Fruit fly (Drosophila melanogaster) whole organism, embryonic: Measurements from ENCODE around the gene CG31752.

Experiments
- CG12659 ChIP-seq: fragments of 200-800 bp; sonication (Bioruptor generic); optimal IDR thresholded peaks from 3 replicates; lab custom pipeline; 2017; ENCODE audit warnings: mild to moderate bottlenecking, missing biosample characterization, missing genetic modification reagents, missing genetic modification characterization
- CG16815 ChIP-seq: fragments of 200-800 bp; sonication (Bioruptor generic); optimal IDR thresholded peaks from 3 replicates; lab custom pipeline; 2017; ENCODE audit warnings: missing biosample characterization, mild to moderate bottlenecking, missing genetic modification characterization
- CG2202 ChIP-seq: fragments of 200-800 bp; sonication (Bioruptor generic); optimal IDR thresholded peaks from 2 replicates; lab custom pipeline; 2018; ENCODE audit warnings: missing biosample characterization, mild to moderate bottlenecking, missing genetic modification characterization
- CG31441 ChIP-seq: fragments of 200-800 bp; sonication (Bioruptor generic); IDR thresholded peaks from 2 replicates; pipeline ENCODE4 v1.3.6; 2022; ENCODE audit warnings: missing biosample characterization, missing genetic modification characterization
- CG4854 ChIP-seq: fragments of 200-800 bp; sonication (Bioruptor generic); optimal IDR thresholded peaks from 2 replicates; lab custom pipeline; 2016; ENCODE audit warnings: missing biosample characterization, missing genetic modification characterization, inconsistent platforms
- Sox102F ChIP-seq: fragments of 200-800 bp; sonication (Bioruptor generic); optimal IDR thresholded peaks from 2 replicates; lab custom pipeline; 2018; ENCODE audit warnings: missing biosample characterization, mild to moderate bottlenecking, missing genetic modification characterization, moderate library complexity
- esg ChIP-seq: fragments of 200-800 bp; sonication (Bioruptor generic); conservative IDR thresholded peaks from 2 replicates; pipeline ENCODE4 v1.3.6; 2022; ENCODE audit warnings: missing biosample characterization, missing genetic modification characterization
- sens ChIP-seq: fragments of 200-800 bp; sonication (Bioruptor generic); peaks from one replicate; lab custom pipeline; 2016; ENCODE audit warnings: missing biosample characterization, missing genetic modification characterization
- tx ChIP-seq: fragments of 200-800 bp; sonication (Bioruptor generic); optimal IDR thresholded peaks from 2 replicates; lab custom pipeline; 2016; ENCODE audit warnings: missing biosample characterization, missing genetic modification characterization

dm6 chr2L:18796446-18796845 is 44.7 kb downstream of the CG31752 start:
- TF ChIP-seq CG12659 (GFP tag; lab: Kevin White, UChicago) (no peak), CG2202 (tag; lab: Kevin White, UChicago) (no peak), sens (GFP tag; lab: Kevin White, UChicago) (no peak), Sox102F (GFP tag; lab: Kevin White, UChicago) (no peak), CG4854 (GFP tag; lab: Kevin White, UChicago) (no peak), tx (no peak), CG31441 (no peak), CG16815 (no peak), esg (GFP tag; lab: Robert Waterston, UW) (no peak)
